Fruit fly (Drosophila melanogaster) whole organism, prepupa: ENCODE results near the gene CG13675.

Experiments
- Blimp-1 ChIP-seq: fragments of 200-800 bp; sonication (Bioruptor generic); optimal IDR thresholded peaks from 3 replicates; lab custom pipeline; 2017; ENCODE audit warnings: missing biosample characterization, missing genetic modification characterization, mild to moderate bottlenecking, moderate library complexity, missing genetic modification reagents
- CG10631 ChIP-seq: fragments of 200-800 bp; sonication (Bioruptor generic); optimal IDR thresholded peaks from 2 replicates; lab custom pipeline; 2016; ENCODE audit warnings: missing biosample characterization, missing genetic modification characterization
- CG10669 ChIP-seq: fragments of 200-800 bp; sonication (Bioruptor generic); optimal IDR thresholded peaks from 3 replicates; lab custom pipeline; 2018; ENCODE audit warnings: missing biosample characterization, mild to moderate bottlenecking, missing genetic modification characterization, moderate library complexity
- CG11294 ChIP-seq: fragments of 200-800 bp; sonication (Bioruptor generic); IDR thresholded peaks from 2 replicates; pipeline ENCODE4 v1.3.6; 2022; ENCODE audit warnings: missing biosample characterization, missing genetic modification characterization
- CG11762 ChIP-seq: fragments of 200-800 bp; sonication (Bioruptor generic); optimal IDR thresholded peaks from 3 replicates; lab custom pipeline; 2016; ENCODE audit warnings: missing biosample characterization, missing genetic modification characterization; ENCODE audit not compliant: insufficient read depth
- CG11902 ChIP-seq: fragments of 200-800 bp; sonication (Bioruptor generic); optimal IDR thresholded peaks from 3 replicates; lab custom pipeline; 2016; ENCODE audit warnings: missing biosample characterization, missing genetic modification characterization
- CG15336 ChIP-seq: fragments of 200-800 bp; sonication (Bioruptor generic); IDR thresholded peaks from 2 replicates; pipeline ENCODE4 v1.3.6; 2022; ENCODE audit warnings: missing biosample characterization, missing genetic modification characterization
- CG1621 ChIP-seq: fragments of 200-800 bp; sonication (Bioruptor generic); optimal IDR thresholded peaks from 3 replicates; lab custom pipeline; 2018; ENCODE audit warnings: missing biosample characterization, mild to moderate bottlenecking, missing genetic modification characterization
- CG3032 ChIP-seq: fragments of 200-800 bp; optimal IDR thresholded peaks from 2 replicates; lab custom pipeline; 2019; ENCODE audit warnings: missing biosample characterization, mild to moderate bottlenecking, missing genetic modification characterization, moderate library complexity
- CG31627 ChIP-seq: fragments of 200-800 bp; sonication (Bioruptor generic); optimal IDR thresholded peaks from 3 replicates; lab custom pipeline; 2016; ENCODE audit warnings: missing biosample characterization, missing genetic modification characterization
- CG32006 ChIP-seq: fragments of 200-800 bp; sonication (Bioruptor generic); optimal IDR thresholded peaks from 3 replicates; lab custom pipeline; 2017; ENCODE audit warnings: missing biosample characterization, mild to moderate bottlenecking, missing genetic modification characterization
- CG34406 ChIP-seq: fragments of 200-800 bp; sonication (Bioruptor generic); optimal IDR thresholded peaks from 3 replicates; lab custom pipeline; 2016; ENCODE audit warnings: missing biosample characterization, missing genetic modification characterization
- CG4318 ChIP-seq: fragments of 200-800 bp; sonication (Bioruptor generic); optimal IDR thresholded peaks from 3 replicates; lab custom pipeline; 2017; ENCODE audit warnings: missing biosample characterization, mild to moderate bottlenecking, missing genetic modification characterization
- CG6163 ChIP-seq: fragments of 200-800 bp; sonication (Bioruptor generic); IDR thresholded peaks from 3 replicates; pipeline ENCODE4 v1.3.6; 2022; ENCODE audit warnings: missing biosample characterization, missing genetic modification characterization
- CG7368 ChIP-seq: fragments of 200-800 bp; sonication (Bioruptor generic); optimal IDR thresholded peaks from 3 replicates; lab custom pipeline; 2016; ENCODE audit warnings: missing biosample characterization, missing genetic modification characterization
- CG8119 ChIP-seq: fragments of 200-800 bp; sonication (Bioruptor generic); IDR thresholded peaks from 3 replicates; pipeline ENCODE4 v1.3.6; 2022; ENCODE audit warnings: missing biosample characterization, missing genetic modification characterization
- CG8632 ChIP-seq: fragments of 200-800 bp; sonication (Bioruptor generic); optimal IDR thresholded peaks from 3 replicates; lab custom pipeline; 2016; ENCODE audit warnings: missing biosample characterization, missing genetic modification characterization
- Eip93F ChIP-seq: fragments of 200-800 bp; sonication (Bioruptor generic); optimal IDR thresholded peaks from 2 replicates; lab custom pipeline; 2016; ENCODE audit warnings: missing biosample characterization, mild to moderate bottlenecking, missing genetic modification characterization
- Hr39 ChIP-seq: fragments of 200-800 bp; sonication (Bioruptor generic); optimal IDR thresholded peaks from 2 replicates; lab custom pipeline; 2016; ENCODE audit warnings: missing biosample characterization, missing genetic modification characterization
- Hr4 ChIP-seq: fragments of 200-800 bp; sonication (Bioruptor generic); optimal IDR thresholded peaks from 3 replicates; lab custom pipeline; 2016; ENCODE audit warnings: missing biosample characterization, missing genetic modification characterization
- Lpt ChIP-seq: fragments of 200-800 bp; sonication (Bioruptor generic); optimal IDR thresholded peaks from 3 replicates; lab custom pipeline; 2016; ENCODE audit warnings: missing biosample characterization, missing genetic modification characterization
- Met ChIP-seq: fragments of 200-800 bp; sonication (Bioruptor generic); optimal IDR thresholded peaks from 3 replicates; lab custom pipeline; 2016; ENCODE audit warnings: missing biosample characterization, missing genetic modification characterization
- Smox ChIP-seq: fragments of 200-800 bp; sonication (Bioruptor generic); optimal IDR thresholded peaks from 3 replicates; lab custom pipeline; 2016; ENCODE audit warnings: missing biosample characterization, missing genetic modification characterization
- Sox14 ChIP-seq: fragments of 200-800 bp; sonication (Bioruptor generic); optimal IDR thresholded peaks from 3 replicates; lab custom pipeline; 2016; ENCODE audit warnings: missing biosample characterization, missing genetic modification characterization
- Sox15 ChIP-seq: fragments of 200-800 bp; sonication (Bioruptor generic); optimal IDR thresholded peaks from 3 replicates; lab custom pipeline; 2016; ENCODE audit warnings: missing biosample characterization, missing genetic modification characterization
- acj6 ChIP-seq: fragments of 200-800 bp; sonication (Bioruptor generic); optimal IDR thresholded peaks from 3 replicates; lab custom pipeline; 2016; ENCODE audit warnings: missing biosample characterization, missing genetic modification characterization
- cyc ChIP-seq: fragments of 200-800 bp; sonication (Bioruptor generic); optimal IDR thresholded peaks from 3 replicates; lab custom pipeline; 2016; ENCODE audit warnings: missing biosample characterization, missing genetic modification characterization
- dac ChIP-seq: fragments of 200-800 bp; sonication (Bioruptor generic); optimal IDR thresholded peaks from 2 replicates; lab custom pipeline; 2017; ENCODE audit warnings: missing biosample characterization, mild to moderate bottlenecking, missing genetic modification characterization
- dsx ChIP-seq: fragments of 200-800 bp; optimal IDR thresholded peaks from 3 replicates; lab custom pipeline; 2019; ENCODE audit warnings: missing biosample characterization, mild to moderate bottlenecking, missing genetic modification characterization, moderate library complexity; ENCODE audit not compliant: poor library complexity, severe bottlenecking
- eg ChIP-seq: fragments of 200-800 bp; sonication (Bioruptor generic); IDR thresholded peaks from 3 replicates; pipeline ENCODE4 v1.3.6; 2022; ENCODE audit warnings: missing biosample characterization, missing genetic modification characterization
- esn ChIP-seq: fragments of 200-800 bp; sonication (Bioruptor generic); optimal IDR thresholded peaks from 2 replicates; lab custom pipeline; 2016; ENCODE audit warnings: missing biosample characterization, mild to moderate bottlenecking, missing genetic modification characterization, moderate library complexity
- fd59A ChIP-seq: fragments of 200-800 bp; sonication (Bioruptor generic); optimal IDR thresholded peaks from 2 replicates; lab custom pipeline; 2017; ENCODE audit warnings: missing biosample characterization, mild to moderate bottlenecking, missing genetic modification characterization, missing genetic modification reagents
- fkh ChIP-seq: fragments of 200-800 bp; sonication (Bioruptor generic); optimal IDR thresholded peaks from 3 replicates; lab custom pipeline; 2017; ENCODE audit warnings: missing biosample characterization, mild to moderate bottlenecking, missing genetic modification characterization, moderate library complexity
- lz ChIP-seq: fragments of 200-800 bp; sonication (Bioruptor generic); optimal IDR thresholded peaks from 3 replicates; lab custom pipeline; 2016; ENCODE audit warnings: missing biosample characterization, missing genetic modification characterization
- pdm3 ChIP-seq: fragments of 200-800 bp; sonication (Bioruptor generic); optimal IDR thresholded peaks from 3 replicates; lab custom pipeline; 2016; ENCODE audit warnings: missing biosample characterization, missing genetic modification characterization
- ss ChIP-seq, 2 experiments: fragments of 200-800 bp; sonication (Bioruptor generic); optimal IDR thresholded peaks; 2 replicates in 1 of 2; 3 replicates in 1 of 2; lab custom pipeline; 2017 to 2018; ENCODE audit warnings: mild to moderate bottlenecking in 2 of 2, missing biosample characterization in 2 of 2, missing genetic modification characterization in 2 of 2, moderate library complexity in 1 of 2
- svp ChIP-seq: fragments of 200-800 bp; sonication (Bioruptor generic); peaks from one replicate; lab custom pipeline; 2016; ENCODE audit warnings: missing biosample characterization, missing genetic modification characterization
- topi ChIP-seq: fragments of 200-800 bp; sonication (Bioruptor generic); optimal IDR thresholded peaks from 3 replicates; lab custom pipeline; 2016; ENCODE audit warnings: missing biosample characterization, missing genetic modification characterization

Gene CG13675

DNA sequence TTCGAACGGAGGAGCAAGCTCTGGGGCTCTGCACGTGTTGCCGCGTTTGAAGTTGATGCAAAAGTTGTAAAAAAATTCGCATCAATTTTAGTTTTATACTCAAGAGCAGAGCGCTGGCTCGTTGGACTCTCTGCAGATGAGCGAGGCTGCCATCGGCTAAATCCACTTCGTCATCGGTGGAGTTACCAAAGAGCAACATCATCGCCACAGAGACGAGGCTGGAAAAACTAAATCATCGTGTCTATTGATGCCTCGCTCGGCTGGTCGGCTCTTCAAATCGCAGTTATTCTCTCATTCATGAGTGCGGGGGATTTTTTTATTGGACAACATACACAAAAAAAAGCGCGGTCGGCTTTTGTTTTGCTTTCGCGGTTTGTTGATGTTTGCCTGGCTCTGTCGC is at the start of gene CG13675:
Gene CG13675 (minus strand): TSS at position 83 of the 400 bp plus-strand sequence.
- TF ChIP-seq CG34406 (no peak), eg (GFP tag; lab: Robert Waterston, UW) (peak; percentile 26; the same call in 1 of the 3 replicates), CG8119 (GFP tag; lab: Robert Waterston, UW) (0 out of 3 replicates have a peak, but pooled peaks have one; percentile 24)

DNA sequence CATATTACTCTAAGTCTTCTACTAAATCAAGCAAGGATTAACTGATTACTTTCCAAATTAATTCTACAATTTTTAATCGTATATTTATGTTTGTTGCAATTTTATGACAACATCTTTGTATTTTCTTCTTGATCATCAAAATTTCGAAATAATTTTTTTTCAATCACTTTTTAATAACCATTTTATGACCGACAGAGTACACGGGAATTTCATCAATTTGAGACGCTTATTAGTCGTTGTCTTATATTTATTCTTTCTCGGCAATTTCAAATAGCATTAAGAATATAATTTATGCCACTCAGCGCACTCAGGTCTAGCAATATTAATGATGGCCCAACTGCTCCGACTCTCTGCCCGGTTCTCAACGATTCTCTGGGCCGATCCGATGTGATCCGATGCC is 49.7 kb upstream of the CG13675 start, which contains the start of gene CG8012:
Gene CG8012 (plus strand): TSS at position 301 of the 400 bp plus-strand sequence.
- no peak for TF ChIP-seq Met (GFP tag; lab: Kevin White, UChicago)
- TF ChIP-seq CG11294 (GFP tag; lab: Robert Waterston, UW) = no peak
- no peak for TF ChIP-seq svp (GFP tag; lab: Kevin White, UChicago)
- TF ChIP-seq CG10669 (GFP tag; lab: Kevin White, UChicago) = no peak
- TF ChIP-seq acj6 (GFP tag; lab: Kevin White, UChicago) = no peak

DNA sequence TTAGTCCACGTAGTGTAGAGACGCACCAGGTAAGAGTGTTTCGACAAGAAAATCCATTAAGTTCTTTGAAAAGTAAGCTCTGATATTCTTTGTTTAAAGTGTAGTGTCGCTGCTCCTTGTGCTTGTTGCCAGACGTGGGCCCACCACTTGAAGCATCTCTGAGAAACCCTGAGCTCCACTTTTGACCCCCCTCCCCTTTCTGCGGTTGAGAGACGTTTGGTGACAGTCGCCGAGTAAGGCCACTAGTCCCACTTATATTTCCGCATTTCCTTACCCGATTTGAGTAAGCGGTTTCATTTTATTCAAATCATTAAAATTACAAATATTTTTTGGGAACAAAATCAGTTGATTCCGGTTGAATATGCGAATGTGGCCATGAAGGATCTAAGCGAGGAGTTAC is 46.3 kb upstream of the CG13675 start, which contains the start of gene CG8006:
Gene CG8006 (plus strand): TSS at position 301 of the 400 bp plus-strand sequence.
- TF ChIP-seq Smox (GFP tag; lab: Kevin White, UChicago) (no peak), pdm3 (no peak), CG6163 (GFP tag; lab: Robert Waterston, UW) (no peak), CG32006 (no peak)
- TF ChIP-seq, all 60 proteins: peak for 0

- TF ChIP-seq svp (GFP tag; lab: Kevin White, UChicago) (no peak), CG32006 (no peak), ss (GFP tag; optimal IDR thresholded peaks at IDR 0.05; lab: Kevin White, UChicago) (no peak), CG8119 (GFP tag; lab: Robert Waterston, UW) (no peak), fd59A (GFP tag; lab: Kevin White, UChicago) (no peak), CG4318 (GFP tag; lab: Kevin White, UChicago) (no peak), eg (GFP tag; lab: Robert Waterston, UW) (no peak), CG11762 (no peak), Hr4 (GFP tag; lab: Kevin White, UChicago) (no peak), dsx (GFP tag; lab: Kevin White, UChicago) (no peak)
Measured at dm6 chr3L:8210596-8210995, 45.3 kb upstream of the CG13675 start, which contains the start of gene tut. TSS of gene tut (minus strand) at chr3L:8210743.

dm6 chr3L:8202317-8202842 is 37.1 kb upstream of the CG13675 start, which contains the start of the genes CG7366 and CG13679:
TSS of gene CG7366 (minus strand) at chr3L:8202417.
TSS of gene CG13679 (plus strand) at chr3L:8202792.
- TF ChIP-seq CG4318 (GFP tag; lab: Kevin White, UChicago) (no peak), Lpt (GFP tag; lab: Kevin White, UChicago) (no peak), pdm3 (no peak), Blimp-1 (GFP tag; lab: Kevin White, UChicago) (no peak), fd59A (GFP tag; lab: Kevin White, UChicago) (no peak), cyc (no peak), CG7368 (GFP tag; lab: Kevin White, UChicago) (no peak), CG11294 (GFP tag; lab: Robert Waterston, UW) (no peak), CG10631 (GFP tag; lab: Kevin White, UChicago) (no peak), Sox15 (GFP tag; lab: Kevin White, UChicago) (no peak), dac (GFP tag; lab: Kevin White, UChicago) (no peak), topi (GFP tag; lab: Kevin White, UChicago) (no peak)

DNA sequence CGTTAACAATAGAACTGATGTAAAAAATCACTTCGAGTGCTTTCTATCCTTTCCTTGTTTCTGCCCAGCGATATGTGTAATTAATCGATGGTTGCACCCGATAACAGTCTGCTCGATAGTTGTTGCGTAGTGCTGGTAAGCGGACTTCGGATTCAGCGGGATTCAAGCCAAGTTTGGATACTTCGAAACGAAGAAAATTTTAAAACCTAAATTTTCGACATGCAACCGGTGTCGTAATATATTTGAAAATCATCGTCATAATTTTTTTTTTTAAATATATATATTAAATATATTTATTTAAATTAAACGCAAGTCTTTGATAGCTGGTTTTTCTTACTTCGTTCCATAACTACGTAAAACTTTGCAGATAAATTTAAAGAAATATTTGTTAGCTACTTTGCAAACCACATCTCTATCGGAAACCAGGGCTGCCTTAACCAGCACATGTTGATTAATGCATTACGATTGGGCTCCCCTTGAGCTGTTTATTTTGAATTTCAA is 32.5 kb upstream of the CG13675 start, which contains the start of the genes UbcE2M and Dhps:
Gene UbcE2M (minus strand): TSS at position 209 of the 501 bp plus-strand sequence.
Gene Dhps (plus strand): TSS at position 429 of the 501 bp plus-strand sequence.
- TF ChIP-seq dsx (GFP tag; lab: Kevin White, UChicago) = no peak
- TF ChIP-seq CG1621 = no peak
- peak; percentile 52 for TF ChIP-seq CG8632 (GFP tag; lab: Kevin White, UChicago)
- peak; percentile 63 for TF ChIP-seq esn (GFP tag; lab: Kevin White, UChicago)
- TF ChIP-seq Hr39 (GFP tag; lab: Kevin White, UChicago) = peak; percentile 29
- TF ChIP-seq Sox15 (GFP tag; lab: Kevin White, UChicago) = peak; percentile 76
- peak; percentile 10 for TF ChIP-seq Eip93F (GFP tag; lab: Kevin White, UChicago)
- TF ChIP-seq CG34406 = no peak
- TF ChIP-seq CG7368 (GFP tag; lab: Kevin White, UChicago) = no peak
- peak; percentile 55 for TF ChIP-seq CG15336 (GFP tag; lab: Robert Waterston, UW)
- peak; percentile 34 for TF ChIP-seq CG11762
- TF ChIP-seq Sox14 (GFP tag; lab: Kevin White, UChicago) = peak; percentile 23
- TF ChIP-seq CG11902 = peak; percentile 60
- no peak for TF ChIP-seq fkh (GFP tag; lab: Kevin White, UChicago)
- peak; percentile 69 for TF ChIP-seq CG3032 (tag; lab: Kevin White, UChicago)
- TF ChIP-seq lz (GFP tag; lab: Kevin White, UChicago) = peak; percentile 73
- TF ChIP-seq CG10631 (GFP tag; lab: Kevin White, UChicago) = peak; percentile 89
- no peak for TF ChIP-seq Hr4 (GFP tag; lab: Kevin White, UChicago)
- peak; percentile 62; the same call in 1 of the 3 replicates for TF ChIP-seq CG6163 (GFP tag; lab: Robert Waterston, UW)
- peak; percentile 58 for TF ChIP-seq Blimp-1 (GFP tag; lab: Kevin White, UChicago)
- peak; percentile 74 for TF ChIP-seq CG31627 (GFP tag; lab: Kevin White, UChicago)
